Fruit fly (Drosophila melanogaster): Measurements from ENCODE around the gene CG14989.
A peak's percentile ranks its signal among the peaks of the same experiment; 100 is the strongest.

Gene CG14989

dm6 chr3L:4071561-4072049 is 15.8 kb upstream of the CG14989 start, which contains the start of gene wit (continued):
- peak in 1 of 2 experiments; percentile 27 for TF ChIP-seq Eip74EF (GFP tag; optimal IDR thresholded peaks at IDR 0.05)
- peak; percentile 28 for TF ChIP-seq Scr (GFP tag; IDR thresholded peaks at IDR 0.05; ENCODE audit: partially characterized antibody)
- TF ChIP-seq CG1529 (GFP tag; optimal IDR thresholded peaks at IDR 0.05) = no peak
- TF ChIP-seq Hr51 (GFP tag; optimal IDR thresholded peaks at IDR 0.05) = no peak
- no peak for TF ChIP-seq Fer2 (tag; optimal IDR thresholded peaks at IDR 0.05)
- no peak for TF ChIP-seq Blimp-1 (GFP tag; optimal IDR thresholded peaks at IDR 0.05)
- TF ChIP-seq CG4730 (GFP tag; IDR thresholded peaks at IDR 0.05) = no peak
- no peak for TF ChIP-seq CG7928 (GFP tag; optimal IDR thresholded peaks at IDR 0.05)
- TF ChIP-seq Usf (GFP tag; optimal IDR thresholded peaks at IDR 0.05) = no peak
- peak; percentile 23 for TF ChIP-seq CG33213 (GFP tag; optimal IDR thresholded peaks at IDR 0.05)
- TF ChIP-seq onecut (GFP tag; IDR thresholded peaks at IDR 0.05) = no peak
- no peak for TF ChIP-seq Dref (GFP tag; IDR thresholded peaks at IDR 0.05)
- TF ChIP-seq Xbp1 (GFP tag; optimal IDR thresholded peaks at IDR 0.05) = peak; percentile 42
- TF ChIP-seq Abd-B (GFP tag; optimal IDR thresholded peaks at IDR 0.05) = no peak
- no peak for TF ChIP-seq inv (GFP tag; IDR thresholded peaks at IDR 0.05; ENCODE audit: partially characterized antibody)
- TF ChIP-seq en (GFP tag; optimal IDR thresholded peaks at IDR 0.05) = no peak
- TF ChIP-seq sna (GFP tag; IDR thresholded peaks at IDR 0.05; ENCODE audit: partially characterized antibody) = peak; percentile 70
- no peak for TF ChIP-seq dan (GFP tag; IDR thresholded peaks at IDR 0.05)
- peak; percentile 90 for TF ChIP-seq CG12769 (tag; optimal IDR thresholded peaks at IDR 0.05)
- TF ChIP-seq NC2α (GFP tag; optimal IDR thresholded peaks at IDR 0.05) = no peak
- no peak for TF ChIP-seq CoRest (tag; optimal IDR thresholded peaks at IDR 0.05)
- peak; percentile 52 for TF ChIP-seq CG7987 (GFP tag; optimal IDR thresholded peaks at IDR 0.05)
- no peak for TF ChIP-seq stwl (tag; optimal IDR thresholded peaks at IDR 0.05)
- TF ChIP-seq CrebB (tag; optimal IDR thresholded peaks at IDR 0.05) = peak; percentile 30
- no peak for TF ChIP-seq pita (GFP tag; optimal IDR thresholded peaks at IDR 0.05)
- TF ChIP-seq CG15011 (GFP tag; optimal IDR thresholded peaks at IDR 0.05) = no peak
- no peak for TF ChIP-seq Dip3 (GFP tag; optimal IDR thresholded peaks at IDR 0.05)
- TF ChIP-seq ATbp (GFP tag; optimal IDR thresholded peaks at IDR 0.05) = peak; percentile 19
- TF ChIP-seq CG12104 (GFP tag; optimal IDR thresholded peaks at IDR 0.05) = no peak
- no peak for TF ChIP-seq MTF-1 (GFP tag; optimal IDR thresholded peaks at IDR 0.05; ENCODE audit: borderline replicate concordance)
- TF ChIP-seq so (GFP tag; IDR thresholded peaks at IDR 0.05) = no peak; the same call in 2 of the 3 replicates
- no peak for TF ChIP-seq CG15479 (GFP tag; optimal IDR thresholded peaks at IDR 0.05)
- no peak for TF ChIP-seq Rx (GFP tag; IDR thresholded peaks at IDR 0.05)
- no peak for TF ChIP-seq CG18262 (tag; optimal IDR thresholded peaks at IDR 0.05)
- TF ChIP-seq Fer1 (GFP tag; optimal IDR thresholded peaks at IDR 0.05) = peak; percentile 67
- peak; percentile 48; the same call in 1 of the 3 replicates for TF ChIP-seq Doc3 (GFP tag; IDR thresholded peaks at IDR 0.05; ENCODE audit: partially characterized antibody)
- no peak for TF ChIP-seq pnt (GFP tag; optimal IDR thresholded peaks at IDR 0.05)
- no peak for TF ChIP-seq gcm (GFP tag; optimal IDR thresholded peaks at IDR 0.05)
- no peak for TF ChIP-seq Bdp1 (GFP tag; optimal IDR thresholded peaks at IDR 0.05)
- TF ChIP-seq ems (GFP tag; optimal IDR thresholded peaks at IDR 0.05) = peak; percentile 13
- TF ChIP-seq B-H2 (GFP tag; optimal IDR thresholded peaks at IDR 0.05) = no peak
- TF ChIP-seq CG15073 (GFP tag; optimal IDR thresholded peaks at IDR 0.05) = no peak
- no peak for TF ChIP-seq CG15696 (tag; optimal IDR thresholded peaks at IDR 0.05)
- TF ChIP-seq ap (GFP tag; IDR thresholded peaks at IDR 0.05) = no peak
- peak; percentile 22 for TF ChIP-seq mam (GFP tag; optimal IDR thresholded peaks at IDR 0.05)
- TF ChIP-seq jing (GFP tag; optimal IDR thresholded peaks at IDR 0.05) = no peak
- peak; percentile 57 for TF ChIP-seq yki (optimal IDR thresholded peaks at IDR 0.05)
- no peak for TF ChIP-seq peb (GFP tag; IDR thresholded peaks at IDR 0.05)
- no peak for TF ChIP-seq CG1603 (tag; optimal IDR thresholded peaks at IDR 0.05)
- no peak for TF ChIP-seq CG3838 (GFP tag; optimal IDR thresholded peaks at IDR 0.05)

Data from whole organism, embryonic.